Fruit fly (Drosophila melanogaster): ENCODE results near the gene CG32240.

Gene CG32240

dm6 chr3L:4380231-4380645 lies 1.2 kb downstream of the CG32240 start, which contains the start of gene DopEcR (continued):
- TF ChIP-seq wdn (GFP tag; IDR thresholded peaks at IDR 0.05) (no peak), pum (GFP tag; optimal IDR thresholded peaks at IDR 0.05) (no peak), CG17385 (GFP tag; optimal IDR thresholded peaks at IDR 0.05) (peak; percentile 19), CG8359 (GFP tag; optimal IDR thresholded peaks at IDR 0.05; ENCODE audit: borderline replicate concordance) (no peak), chinmo (GFP tag; IDR thresholded peaks at IDR 0.05; ENCODE audit: partially characterized antibody) (0 out of 4 replicates have a peak, but pooled peaks have one; percentile 28), CG10462 (GFP tag; optimal IDR thresholded peaks at IDR 0.05) (no peak), Nf-YA (GFP tag; IDR thresholded peaks at IDR 0.05) (no peak), Tbp (GFP tag; optimal IDR thresholded peaks at IDR 0.05) (no peak), Neu2 (GFP tag; optimal IDR thresholded peaks at IDR 0.05; ENCODE audit: borderline replicate concordance) (no peak), kah (GFP tag; optimal IDR thresholded peaks at IDR 0.05) (peak; percentile 15), CG14965 (GFP tag; optimal IDR thresholded peaks at IDR 0.05; ENCODE audit: borderline replicate concordance) (no peak), CG7372 (GFP tag; IDR thresholded peaks at IDR 0.05) (no peak), kay (GFP tag; optimal IDR thresholded peaks at IDR 0.05) (no peak), Lpt (GFP tag; optimal IDR thresholded peaks at IDR 0.05) (no peak), salm (tag; optimal IDR thresholded peaks at IDR 0.05) (peak; percentile 25), ranshi (GFP tag; IDR thresholded peaks at IDR 0.05) (no peak), Lhr (GFP tag; optimal IDR thresholded peaks at IDR 0.05) (peak; percentile 34), CG12071 (GFP tag; optimal IDR thresholded peaks at IDR 0.05) (peak; percentile 48), disco-r (GFP tag; optimal IDR thresholded peaks at IDR 0.05) (no peak), stc (GFP tag; IDR thresholded peaks at IDR 0.05) (peak; percentile 22; the same call in 1 of the 2 replicates), CG17361 (GFP tag; IDR thresholded peaks at IDR 0.05) (no peak), gsb-n (tag; optimal IDR thresholded peaks at IDR 0.05) (no peak), gfzf (GFP tag; optimal IDR thresholded peaks at IDR 0.05) (no peak), dmrt99B (tag; optimal IDR thresholded peaks at IDR 0.05) (peak; percentile 22), scrt (GFP tag; optimal IDR thresholded peaks at IDR 0.05) (peak; percentile 95), nerfin-2 (GFP tag; IDR thresholded peaks at IDR 0.05; ENCODE audit: partially characterized antibody) (no peak), Dip3 (GFP tag; optimal IDR thresholded peaks at IDR 0.05) (no peak), zfh2 (GFP tag; optimal IDR thresholded peaks at IDR 0.05) (no peak), crc (GFP tag; optimal IDR thresholded peaks at IDR 0.05) (no peak), Hr51 (GFP tag; optimal IDR thresholded peaks at IDR 0.05) (no peak), GATAe (GFP tag; conservative IDR thresholded peaks at IDR 0.05) (no peak), ssp (GFP tag; IDR thresholded peaks at IDR 0.05) (no peak), CG3847 (GFP tag; IDR thresholded peaks at IDR 0.05) (no peak), onecut (GFP tag; IDR thresholded peaks at IDR 0.05) (peak; percentile 6; the same call in 1 of the 2 replicates), eve (GFP tag; optimal IDR thresholded peaks at IDR 0.05) (no peak), lab (GFP tag; optimal IDR thresholded peaks at IDR 0.05) (peak; percentile 51), D19B (GFP tag; optimal IDR thresholded peaks at IDR 0.05) (no peak), CrebB (tag; optimal IDR thresholded peaks at IDR 0.05) (no peak), CG16813 (GFP tag; IDR thresholded peaks at IDR 0.05; ENCODE audit: partially characterized antibody) (no peak), shn (GFP tag; optimal IDR thresholded peaks at IDR 0.05) (no peak), otp (GFP tag; IDR thresholded peaks at IDR 0.05) (0 out of 3 replicates have a peak, but pooled peaks have one; percentile 15), ewg (GFP tag; optimal IDR thresholded peaks at IDR 0.05) (peak; percentile 67), grau (tag; optimal IDR thresholded peaks at IDR 0.05) (peak; percentile 18), ci (GFP tag; IDR thresholded peaks at IDR 0.05) (peak; percentile 72), CG1529 (GFP tag; optimal IDR thresholded peaks at IDR 0.05) (peak; percentile 9), Oaz (GFP tag; IDR thresholded peaks at IDR 0.05) (no peak), Eip74EF (GFP tag; optimal IDR thresholded peaks at IDR 0.05) (peak in 1 of 2 experiments; percentile 41), CG8290 (GFP tag; optimal IDR thresholded peaks at IDR 0.05) (no peak), CG8290 (tag; optimal IDR thresholded peaks at IDR 0.05) (peak in 1 of 2 experiments; percentile 22), inv (GFP tag; IDR thresholded peaks at IDR 0.05; ENCODE audit: partially characterized antibody) (no peak), sisA (GFP tag; IDR thresholded peaks at IDR 0.05) (no peak)

All from whole organism, embryonic.